Worm (Caenorhabditis elegans) whole organism, L1 larva: ENCODE results near the gene H12I13.1.

Experiments
- Y116A8C.19 ChIP-seq: sonication (generic microtip); optimal IDR thresholded peaks from 2 replicates; lab custom pipeline; 2016; ENCODE audit warnings: missing compliant biosample characterization, missing genetic modification characterization, borderline replicate concordance
- ama-1 ChIP-seq: fragments of 150-350 bp; optimal IDR thresholded peaks from 2 replicates; lab custom pipeline; 2014
- elt-2 ChIP-seq: sonication (generic microtip); optimal IDR thresholded peaks from 2 replicates; lab custom pipeline; 2016; ENCODE audit warnings: missing genetic modification characterization, mild to moderate bottlenecking, inconsistent platforms, missing compliant biosample characterization, missing genetic modification reagents
- elt-3 ChIP-seq, 6 experiments: fragments of 150-350 bp in 1 of 6; sonication (generic microtip); optimal IDR thresholded peaks; 2 replicates each; lab custom pipeline; 2017 to 2018; ENCODE audit warnings: missing biosample characterization in 6 of 6, missing genetic modification characterization in 6 of 6, inconsistent platforms in 1 of 6
- hpl-2 ChIP-seq: fragments of 150-350 bp; optimal IDR thresholded peaks from 2 replicates; lab custom pipeline; 2014; ENCODE audit warnings: missing biosample characterization, missing genetic modification reagents, missing genetic modification characterization
- mdl-1 ChIP-seq, 2 experiments: fragments of 150-350 bp; optimal IDR thresholded peaks; 2 replicates each; lab custom pipeline; 2014 to 2017; ENCODE audit warnings: missing biosample characterization in 2 of 2, missing genetic modification characterization in 2 of 2, inconsistent platforms in 1 of 2
- nhr-237 ChIP-seq: fragments of 150-350 bp; optimal IDR thresholded peaks from 2 replicates; lab custom pipeline; 2014; ENCODE audit warnings: missing biosample characterization, missing genetic modification characterization
- nhr-28 ChIP-seq: fragments of 150-350 bp; optimal IDR thresholded peaks from 2 replicates; lab custom pipeline; 2014; ENCODE audit warnings: missing biosample characterization, missing genetic modification characterization
- snu-23 ChIP-seq: sonication (generic microtip); optimal IDR thresholded peaks from 2 replicates; lab custom pipeline; 2016; ENCODE audit warnings: missing genetic modification characterization, missing compliant biosample characterization
- unc-62 ChIP-seq: fragments of 150-350 bp; optimal IDR thresholded peaks from 2 replicates; lab custom pipeline; 2014; ENCODE audit warnings: missing biosample characterization, missing genetic modification reagents, missing genetic modification characterization
- unc-86 ChIP-seq: sonication (generic microtip); optimal IDR thresholded peaks from 2 replicates; lab custom pipeline; 2016; ENCODE audit warnings: missing genetic modification characterization, missing compliant biosample characterization
- vab-15 ChIP-seq: sonication (generic microtip); optimal IDR thresholded peaks from 2 replicates; lab custom pipeline; 2017; ENCODE audit warnings: missing genotype, mild to moderate bottlenecking, missing genetic modification characterization, missing compliant biosample characterization
- xbp-1 ChIP-seq: sonication (generic microtip); optimal IDR thresholded peaks from 2 replicates; lab custom pipeline; 2016; ENCODE audit warnings: missing genetic modification characterization, missing compliant biosample characterization

DNA sequence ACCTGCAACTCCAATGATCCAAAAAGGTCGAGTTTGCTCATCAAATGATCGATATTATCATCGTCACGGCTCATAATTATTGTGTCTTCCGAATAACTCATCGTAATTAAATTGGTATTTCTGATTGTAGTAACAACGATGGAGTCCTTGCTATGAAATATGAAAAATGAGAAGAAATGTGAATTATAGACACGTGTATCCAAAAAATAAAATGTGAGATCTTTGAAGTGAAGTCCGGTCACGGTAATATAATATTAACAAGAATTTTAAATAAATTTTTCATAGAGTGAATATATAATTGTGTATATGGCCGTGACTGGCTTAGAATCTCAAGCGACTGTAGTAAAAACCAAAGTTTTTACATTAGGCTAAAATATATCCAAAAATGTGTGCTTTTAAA lies at the start of gene H12I13.1:
- TF ChIP-seq xbp-1 (no peak), Y116A8C.19 (tag; lab: Kevin White, UChicago) (no peak), nhr-237 (tag; lab: Kevin White, UChicago) (no peak), vab-15 (tag; lab: Kevin White, UChicago) (no peak), nhr-28 (tag; lab: Kevin White, UChicago) (no peak), ama-1 (lab: Kevin White, UChicago) (no peak), mdl-1 (tag; optimal IDR thresholded peaks at IDR 0.05; lab: Kevin White, UChicago) (no peak), unc-86 (tag; lab: Kevin White, UChicago) (no peak), elt-2 (tag; lab: Kevin White, UChicago) (no peak), unc-62 (GFP tag; lab: Kevin White, UChicago) (no peak), elt-3 (tag; optimal IDR thresholded peaks at IDR 0.05; lab: Kevin White, UChicago) (no peak), snu-23 (GFP tag; lab: Kevin White, UChicago) (no peak), hpl-2 (GFP tag; lab: Kevin White, UChicago) (no peak)
